Worm (Caenorhabditis elegans): ENCODE results near the gene F23H11.2.

DNA sequence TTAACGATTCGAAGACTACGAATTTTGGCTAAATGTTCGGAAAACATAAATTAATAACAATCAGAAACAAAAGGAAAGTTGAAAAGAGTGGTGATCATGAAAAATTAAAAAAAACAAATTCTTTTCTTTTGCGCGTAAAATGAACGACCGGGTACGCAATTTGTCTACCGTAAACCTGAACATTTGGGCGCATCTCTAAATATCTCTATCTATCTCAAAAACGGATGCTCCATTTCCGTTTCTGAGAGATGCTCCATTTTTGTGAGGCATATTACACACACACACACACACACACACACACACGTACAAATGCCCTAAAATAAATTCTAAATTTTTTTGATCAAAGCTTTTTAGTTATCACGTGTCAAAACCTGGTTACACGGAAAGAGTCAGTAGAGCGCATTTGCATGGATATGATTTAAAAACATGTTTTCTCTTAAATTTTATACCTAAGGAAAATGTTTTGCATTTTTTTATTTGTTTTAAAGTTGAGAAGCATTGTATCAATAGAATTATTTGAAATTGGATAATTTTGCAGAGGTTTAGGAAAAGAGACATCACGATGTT lies 6.5 kb upstream of the F23H11.2 start:
- TF ChIP-seq him-1 (tag; optimal IDR thresholded peaks at IDR 0.05) (no peak), dao-5 (tag; optimal IDR thresholded peaks at IDR 0.05) (no peak), W03F9.2 (tag; optimal IDR thresholded peaks at IDR 0.05) (no peak)

Measured in whole organism, L4/young adult.